Fruit fly (Drosophila melanogaster) whole organism, embryonic: ENCODE data around the gene Mtp.

Experiments
- CG10321 ChIP-seq: fragments of 200-800 bp; sonication (Bioruptor generic); IDR thresholded peaks from 2 replicates; pipeline ENCODE4 v1.3.6; 2022; ENCODE audit warnings: missing biosample characterization, missing genetic modification characterization
- CG18599 ChIP-seq: fragments of 200-800 bp; sonication (Bioruptor generic); optimal IDR thresholded peaks from 3 replicates; lab custom pipeline; 2017; ENCODE audit warnings: missing biosample characterization, missing genetic modification characterization, mild to moderate bottlenecking, moderate library complexity, missing genetic modification reagents
- CG4328 ChIP-seq: fragments of 200-800 bp; sonication (Bioruptor generic); optimal IDR thresholded peaks from 3 replicates; lab custom pipeline; 2017; ENCODE audit warnings: missing biosample characterization, missing genetic modification reagents, missing genetic modification characterization
- CG4360 ChIP-seq: fragments of 200-800 bp; sonication (Bioruptor generic); IDR thresholded peaks from 2 replicates; pipeline ENCODE4 v1.3.6; 2022; ENCODE audit warnings: missing biosample characterization, missing genetic modification characterization
- Hr78 ChIP-seq, 2 experiments: fragments of 200-800 bp in 1 of 2; fragments of >200 bp in 1 of 2; sonication (Bioruptor generic) in 1 of 2; optimal IDR thresholded peaks; 2 replicates each; lab custom pipeline; 2017 to 2019; ENCODE audit warnings: missing biosample characterization in 2 of 2, missing genetic modification characterization in 2 of 2, mild to moderate bottlenecking in 1 of 2, moderate library complexity in 1 of 2
- Mad ChIP-seq: fragments of 200-800 bp; sonication (Bioruptor generic); optimal IDR thresholded peaks from 2 replicates; lab custom pipeline; 2016; ENCODE audit warnings: missing biosample characterization, missing genetic modification characterization
- Stat92E ChIP-seq, 3 experiments: fragments of >200 bp in 2 of 3; fragments of 200-800 bp in 1 of 3; sonication (Bioruptor generic) in 1 of 3; optimal IDR thresholded peaks; 2 replicates each; lab custom pipeline; 2017 to 2019; ENCODE audit warnings: missing biosample characterization in 3 of 3, missing genetic modification characterization in 3 of 3, mild to moderate bottlenecking in 1 of 3, moderate library complexity in 1 of 3
- crp ChIP-seq, 2 experiments: fragments of 200-800 bp; sonication (Bioruptor generic); optimal IDR thresholded peaks; 2 replicates in 1 of 2; 3 replicates in 1 of 2; lab custom pipeline; 2017; ENCODE audit warnings: missing biosample characterization in 2 of 2, missing genetic modification characterization in 2 of 2, mild to moderate bottlenecking in 1 of 2, moderate library complexity in 1 of 2
- kni ChIP-seq: fragments of 200-800 bp; sonication (Bioruptor generic); optimal IDR thresholded peaks from 3 replicates; lab custom pipeline; 2017; ENCODE audit warnings: mild to moderate bottlenecking, missing biosample characterization, missing genetic modification reagents, missing genetic modification characterization
- ranshi ChIP-seq: fragments of 200-800 bp; sonication (Bioruptor generic); IDR thresholded peaks from 2 replicates; pipeline ENCODE4 v1.3.6; 2022; ENCODE audit warnings: missing biosample characterization, missing genetic modification characterization
- tna ChIP-seq: fragments of 200-800 bp; sonication (Bioruptor generic); IDR thresholded peaks from 2 replicates; pipeline ENCODE4 v1.3.6; 2022; ENCODE audit warnings: missing biosample characterization, missing genetic modification characterization; ENCODE audit not compliant: partially characterized antibody

dm6 chr2L:20907995-20908654 lies 14.6 kb downstream of the Mtp start:
- no peak for TF ChIP-seq CG4328 (GFP tag; lab: Kevin White, UChicago)
- TF ChIP-seq Mad = no peak
- TF ChIP-seq tna (GFP tag; lab: Robert Waterston, UW) = no peak
- TF ChIP-seq ranshi (GFP tag; lab: Robert Waterston, UW) = no peak
- TF ChIP-seq crp (GFP tag; optimal IDR thresholded peaks at IDR 0.05; lab: Kevin White, UChicago) = no peak
- TF ChIP-seq Hr78 (GFP tag; optimal IDR thresholded peaks at IDR 0.05; lab: Kevin White, UChicago) = no peak
- TF ChIP-seq CG10321 (GFP tag; lab: Robert Waterston, UW) = no peak
- TF ChIP-seq kni (GFP tag; lab: Kevin White, UChicago) = no peak
- TF ChIP-seq CG18599 = no peak
- TF ChIP-seq CG4360 (GFP tag; lab: Robert Waterston, UW) = no peak
- TF ChIP-seq Stat92E (GFP tag; optimal IDR thresholded peaks at IDR 0.05; lab: Kevin White, UChicago) = no peak
